Worm (Caenorhabditis elegans): ENCODE results near the gene K06H7.7.
A peak's percentile ranks its signal among the peaks of the same experiment; 100 is the strongest.

Gene K06H7.7

DNA sequence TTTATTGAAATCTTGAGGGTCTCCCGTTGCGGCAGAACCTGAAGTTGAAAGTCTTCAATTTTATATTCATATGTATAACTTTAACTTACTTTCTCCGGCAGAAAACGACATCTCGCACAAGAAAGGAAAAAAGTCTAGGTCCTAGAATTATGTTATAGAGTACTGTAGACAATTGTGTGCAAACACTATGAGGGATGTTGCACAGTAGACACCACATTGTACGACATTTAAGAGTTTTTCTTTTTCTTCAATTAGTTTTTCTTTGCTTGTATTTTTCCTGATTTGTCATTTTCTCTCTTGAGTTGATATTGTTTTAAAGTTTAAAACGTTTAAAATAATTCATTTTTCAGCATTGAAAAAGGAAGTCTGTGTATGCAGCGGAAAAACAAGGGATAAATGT lies at the start of gene K06H7.7, which contains the start of gene grp-1:
Gene K06H7.7 (minus strand): TSS at position 121 of the 400 bp plus-strand sequence.
Gene grp-1 (plus strand): TSS at position 351 of the 400 bp plus-strand sequence.
- TF ChIP-seq W03F9.2 (tag; optimal IDR thresholded peaks at IDR 0.05) = peak; percentile 77
- TF ChIP-seq him-1 (tag; optimal IDR thresholded peaks at IDR 0.05) = no peak

DNA sequence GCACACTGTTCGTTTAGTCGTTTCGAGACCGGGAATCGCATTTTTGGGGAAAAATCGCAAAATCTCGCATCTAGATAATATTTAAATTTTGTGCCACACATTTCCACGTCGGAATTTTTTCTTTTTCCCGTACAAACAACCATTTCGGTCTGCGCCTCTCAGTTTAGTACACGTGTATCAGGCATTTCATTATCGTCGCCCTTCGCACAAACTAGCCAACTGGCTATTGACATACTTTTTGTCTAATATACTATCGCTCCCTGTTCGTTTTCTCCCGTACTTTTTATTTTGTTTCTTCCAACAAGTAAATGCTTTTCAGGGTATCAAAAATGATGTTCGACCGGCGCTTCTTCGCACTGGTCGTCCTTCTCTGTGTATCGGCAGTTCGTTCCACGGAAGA lies 48.1 kb upstream of the K06H7.7 start, which contains the start of gene C14B9.2:
Gene C14B9.2 (plus strand): TSS at position 320 of the 400 bp plus-strand sequence.
- TF ChIP-seq dao-5 (tag; optimal IDR thresholded peaks at IDR 0.05) (no peak), him-1 (tag; optimal IDR thresholded peaks at IDR 0.05) (no peak), W03F9.2 (tag; optimal IDR thresholded peaks at IDR 0.05) (no peak)

DNA sequence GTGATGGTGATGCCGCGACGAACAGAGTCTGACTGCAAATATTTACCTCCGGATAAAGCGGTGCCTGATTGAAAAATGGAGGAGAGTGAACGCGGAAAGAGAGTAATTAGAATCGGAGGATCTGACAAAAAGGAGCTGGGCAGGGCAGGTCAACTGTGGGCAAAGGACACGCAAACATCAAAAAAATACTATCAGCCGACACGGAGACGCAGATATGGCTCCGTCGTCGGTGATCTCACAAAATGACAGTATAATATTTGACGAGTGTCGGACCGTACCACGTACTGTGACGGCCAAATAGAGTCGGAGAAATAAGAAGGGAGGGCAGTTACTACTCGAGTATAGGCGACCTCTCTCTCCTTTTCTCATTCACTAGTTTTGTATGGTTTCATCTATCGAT lies 47.2 kb upstream of the K06H7.7 start:
- no peak for TF ChIP-seq W03F9.2 (tag; optimal IDR thresholded peaks at IDR 0.05)
- TF ChIP-seq dao-5 (tag; optimal IDR thresholded peaks at IDR 0.05) = no peak

DNA sequence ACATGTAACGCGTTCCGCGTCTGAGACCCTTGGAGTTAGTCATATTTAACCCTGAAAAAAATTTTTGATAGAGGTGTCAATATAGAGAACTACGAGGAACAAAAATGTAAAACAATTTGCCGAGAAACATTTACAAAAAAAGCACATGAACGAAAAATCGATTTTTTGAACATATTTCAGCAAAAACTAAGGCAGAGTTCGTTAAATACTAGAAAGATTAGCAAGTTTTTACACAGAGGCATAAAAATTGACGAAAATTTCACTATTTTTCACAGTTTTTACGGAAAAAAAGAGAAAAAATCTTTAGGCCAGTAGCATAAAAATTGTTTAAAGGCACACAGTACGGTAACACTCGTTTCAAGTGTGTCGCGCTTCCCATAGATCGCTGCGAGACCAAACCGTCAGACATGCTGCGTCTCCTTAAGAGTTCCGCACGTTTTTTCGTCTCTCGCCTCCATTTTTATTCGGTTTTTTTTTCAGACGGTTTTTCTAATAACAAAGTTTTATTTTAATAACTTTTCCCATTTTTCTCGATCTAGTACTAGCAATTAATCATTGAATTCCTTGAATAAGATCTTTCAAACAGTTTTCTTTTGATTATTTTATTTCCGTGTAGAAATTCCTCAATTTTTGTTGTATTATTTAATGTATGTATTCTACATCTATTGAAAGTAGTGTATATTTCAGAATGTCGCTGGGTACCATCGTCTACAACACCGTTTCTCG lies 45.1 kb upstream of the K06H7.7 start, which contains the start of the genes rpl-21 and C14B9.10:
Gene rpl-21 (minus strand): TSS at position 51 of the 726 bp plus-strand sequence.
Gene C14B9.10 (plus strand): TSS at position 676 of the 726 bp plus-strand sequence.
- TF ChIP-seq him-1 (tag; optimal IDR thresholded peaks at IDR 0.05) (peak; percentile 47), dao-5 (tag; optimal IDR thresholded peaks at IDR 0.05) (no peak), W03F9.2 (tag; optimal IDR thresholded peaks at IDR 0.05) (peak; percentile 89)

DNA sequence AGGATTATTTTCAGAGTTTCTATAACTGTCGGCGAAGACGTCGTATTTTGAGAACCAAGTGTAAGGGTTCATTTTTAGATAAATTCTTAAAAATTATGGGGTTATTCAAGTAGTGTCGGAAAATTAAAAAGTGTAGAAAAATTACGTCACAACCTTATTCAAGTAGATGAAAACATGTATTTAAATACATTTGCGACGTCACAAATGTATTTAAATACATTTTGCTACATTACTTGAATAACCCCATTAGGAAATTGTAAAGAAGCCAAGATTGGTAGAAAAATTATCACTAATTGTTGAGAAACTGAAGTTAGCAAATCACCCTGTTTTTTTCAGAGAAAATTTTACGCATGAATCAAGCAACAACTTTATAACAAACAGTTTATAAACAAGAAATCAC lies 43.9 kb upstream of the K06H7.7 start:
- TF ChIP-seq him-1 (tag; optimal IDR thresholded peaks at IDR 0.05) = no peak
- TF ChIP-seq W03F9.2 (tag; optimal IDR thresholded peaks at IDR 0.05) = no peak
- no peak for TF ChIP-seq dao-5 (tag; optimal IDR thresholded peaks at IDR 0.05)

DNA sequence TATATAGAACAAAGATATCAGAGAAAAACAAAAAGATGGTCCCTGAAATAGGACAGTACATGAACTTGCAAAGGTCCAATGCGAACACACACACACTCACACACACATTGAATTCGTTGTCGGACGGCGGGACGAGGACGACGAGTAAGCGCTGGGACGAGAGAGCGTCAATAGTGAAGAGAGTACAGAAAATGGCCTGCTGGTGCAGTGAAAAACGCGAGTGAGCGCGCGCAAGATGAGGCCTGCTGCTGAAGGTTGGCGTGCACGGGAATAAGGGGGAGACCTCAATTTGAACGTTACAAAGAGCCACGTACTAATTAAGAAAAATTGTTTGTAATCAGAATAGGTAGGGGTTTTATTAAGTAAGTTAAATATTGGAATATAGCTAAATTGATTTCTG lies 41.7 kb upstream of the K06H7.7 start:
- TF ChIP-seq him-1 (tag; optimal IDR thresholded peaks at IDR 0.05) (no peak), dao-5 (tag; optimal IDR thresholded peaks at IDR 0.05) (no peak), W03F9.2 (tag; optimal IDR thresholded peaks at IDR 0.05) (no peak)

DNA sequence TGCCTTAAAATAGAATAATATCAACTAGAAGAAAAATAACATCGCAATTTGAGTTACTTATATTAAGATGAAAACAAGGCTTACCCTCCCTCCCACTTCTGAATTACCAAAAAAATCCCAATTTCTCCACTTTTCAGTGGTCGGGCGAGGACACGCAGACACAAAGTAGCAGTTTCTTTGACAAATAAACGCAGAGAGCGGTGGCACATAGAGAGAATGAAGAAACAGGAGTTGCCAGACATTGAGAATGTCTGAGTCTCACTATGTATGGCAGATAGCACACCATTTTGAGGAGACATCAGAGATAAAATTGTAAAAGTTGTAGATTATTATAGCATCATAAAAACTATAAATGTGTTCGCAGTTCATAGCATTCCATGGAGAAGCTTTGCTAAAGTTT lies 40.0 kb upstream of the K06H7.7 start:
- TF ChIP-seq dao-5 (tag; optimal IDR thresholded peaks at IDR 0.05) = no peak
- no peak for TF ChIP-seq him-1 (tag; optimal IDR thresholded peaks at IDR 0.05)
- TF ChIP-seq W03F9.2 (tag; optimal IDR thresholded peaks at IDR 0.05) = peak; percentile 40

DNA sequence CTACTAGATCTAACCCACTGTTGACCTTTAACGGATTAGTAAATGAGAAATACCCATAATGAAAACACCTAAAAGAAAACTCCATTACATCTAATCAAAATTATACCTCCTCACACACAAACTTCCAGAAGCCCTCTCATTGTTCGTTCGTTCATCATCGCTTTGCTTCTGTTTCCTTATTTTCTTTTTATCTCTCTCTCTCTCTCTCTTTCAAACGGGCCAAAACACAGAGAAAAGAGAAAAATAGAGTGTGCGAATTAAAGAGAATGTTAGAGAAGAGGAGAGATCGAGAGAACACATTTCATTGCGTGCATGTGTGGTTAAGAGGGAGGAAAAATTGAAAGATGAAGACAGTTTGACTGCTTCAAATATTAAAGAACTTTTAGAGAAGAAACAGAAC lies 39.0 kb upstream of the K06H7.7 start:
- TF ChIP-seq him-1 (tag; optimal IDR thresholded peaks at IDR 0.05) (no peak), W03F9.2 (tag; optimal IDR thresholded peaks at IDR 0.05) (peak; percentile 14)

DNA sequence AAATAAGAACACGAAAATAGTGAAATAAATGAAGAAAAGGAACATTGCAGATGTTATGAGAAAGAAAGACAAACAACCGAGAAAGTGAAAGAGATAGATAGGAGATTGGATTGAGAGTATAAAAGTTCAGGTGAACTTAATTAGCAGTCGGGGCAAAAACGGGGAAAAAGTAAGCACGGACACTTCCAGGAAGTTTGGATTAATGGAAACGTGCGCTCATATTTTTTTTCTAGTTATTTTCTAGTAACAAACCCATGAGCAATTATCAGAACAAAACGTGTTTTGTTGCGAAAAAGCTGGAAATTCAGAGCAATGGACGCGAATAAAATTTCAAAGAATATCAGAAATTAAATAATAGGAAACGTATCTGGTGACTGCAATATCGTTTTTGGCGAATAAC lies 36.6 kb upstream of the K06H7.7 start:
- TF ChIP-seq dao-5 (tag; optimal IDR thresholded peaks at IDR 0.05) (no peak), W03F9.2 (tag; optimal IDR thresholded peaks at IDR 0.05) (no peak), him-1 (tag; optimal IDR thresholded peaks at IDR 0.05) (no peak)

DNA sequence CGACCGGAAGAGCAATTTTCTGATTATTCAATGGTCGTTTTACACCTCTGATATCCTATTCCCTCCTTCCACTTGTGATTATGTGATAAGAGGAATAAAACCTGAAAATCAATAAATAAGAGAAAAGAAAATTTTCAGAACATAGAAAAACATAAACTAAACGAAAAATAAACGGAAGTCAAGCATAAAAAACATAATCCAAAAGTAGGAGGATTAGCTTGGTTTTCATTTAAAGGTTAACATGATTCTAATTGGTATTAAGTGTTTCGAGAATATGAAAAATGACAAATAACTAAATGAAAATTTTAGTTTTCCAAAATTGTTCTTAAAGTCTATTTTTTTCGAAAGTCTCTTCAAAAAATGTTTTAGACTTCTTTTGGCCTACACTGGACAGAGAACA lies 35.9 kb upstream of the K06H7.7 start, which contains the start of gene gei-8:
Gene gei-8 (minus strand): TSS at position 101 of the 400 bp plus-strand sequence.
- TF ChIP-seq him-1 (tag; optimal IDR thresholded peaks at IDR 0.05) = no peak
- no peak for TF ChIP-seq dao-5 (tag; optimal IDR thresholded peaks at IDR 0.05)
- no peak for TF ChIP-seq W03F9.2 (tag; optimal IDR thresholded peaks at IDR 0.05)

DNA sequence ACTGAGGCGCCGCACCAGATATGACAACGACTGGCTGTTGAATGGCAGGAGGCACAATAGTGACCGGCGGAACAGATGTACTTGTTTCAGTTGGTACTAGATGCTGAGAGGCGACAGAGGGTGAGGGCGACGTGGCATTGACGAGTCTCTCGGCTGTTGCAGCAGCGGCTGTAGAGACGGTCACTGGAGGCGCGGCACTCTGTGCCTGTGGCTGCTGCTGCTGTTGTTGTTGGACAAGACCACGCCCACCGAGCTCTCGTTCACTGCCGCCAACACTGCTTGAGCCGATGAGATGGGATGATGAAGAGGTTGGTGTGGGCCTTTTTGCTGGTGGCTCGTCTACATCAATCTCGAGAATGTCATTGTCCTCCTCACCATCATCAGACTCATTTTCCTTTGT lies 31.9 kb upstream of the K06H7.7 start:
- TF ChIP-seq him-1 (tag; optimal IDR thresholded peaks at IDR 0.05) (no peak), dao-5 (tag; optimal IDR thresholded peaks at IDR 0.05) (no peak), W03F9.2 (tag; optimal IDR thresholded peaks at IDR 0.05) (no peak)

DNA sequence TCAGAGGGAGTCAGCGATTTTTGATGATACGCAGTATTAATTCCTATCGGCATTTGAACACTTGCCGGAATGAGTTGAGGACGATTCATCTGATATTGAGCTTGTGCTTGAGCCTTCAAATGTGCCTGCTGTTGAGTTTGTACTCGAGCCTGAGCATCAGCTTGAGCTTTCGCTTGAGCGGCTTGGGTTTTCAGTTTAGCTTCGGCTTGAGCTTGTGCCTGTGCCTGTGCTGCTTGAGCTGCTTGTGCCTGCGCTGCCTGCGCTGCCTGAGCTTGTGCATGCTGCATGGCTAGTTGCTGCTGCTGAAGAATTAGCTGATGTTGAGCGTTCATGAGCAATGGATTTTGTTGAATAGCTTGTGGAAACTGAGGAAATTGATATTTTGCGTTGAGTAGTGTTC lies 30.6 kb upstream of the K06H7.7 start:
- TF ChIP-seq dao-5 (tag; optimal IDR thresholded peaks at IDR 0.05) (no peak), W03F9.2 (tag; optimal IDR thresholded peaks at IDR 0.05) (no peak)

DNA sequence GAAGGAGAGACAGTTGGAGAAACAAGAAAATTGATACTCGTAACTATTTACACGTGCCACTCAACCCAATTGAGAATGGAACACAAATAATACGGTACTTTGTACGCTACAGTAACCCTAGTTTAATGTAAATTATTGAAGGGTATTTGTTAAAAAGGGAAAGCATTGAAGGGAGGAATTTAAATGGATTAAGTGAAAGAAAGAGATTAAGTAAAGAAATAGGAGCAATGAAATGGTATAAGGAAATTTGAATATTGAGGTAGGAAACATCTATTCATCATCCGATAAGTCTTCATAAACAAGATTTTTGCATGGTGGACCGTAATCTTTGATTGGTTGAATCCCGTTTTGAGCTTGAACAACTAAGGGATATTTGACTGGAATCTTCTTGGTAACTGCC lies 26.1 kb upstream of the K06H7.7 start:
- no peak for TF ChIP-seq him-1 (tag; optimal IDR thresholded peaks at IDR 0.05)

DNA sequence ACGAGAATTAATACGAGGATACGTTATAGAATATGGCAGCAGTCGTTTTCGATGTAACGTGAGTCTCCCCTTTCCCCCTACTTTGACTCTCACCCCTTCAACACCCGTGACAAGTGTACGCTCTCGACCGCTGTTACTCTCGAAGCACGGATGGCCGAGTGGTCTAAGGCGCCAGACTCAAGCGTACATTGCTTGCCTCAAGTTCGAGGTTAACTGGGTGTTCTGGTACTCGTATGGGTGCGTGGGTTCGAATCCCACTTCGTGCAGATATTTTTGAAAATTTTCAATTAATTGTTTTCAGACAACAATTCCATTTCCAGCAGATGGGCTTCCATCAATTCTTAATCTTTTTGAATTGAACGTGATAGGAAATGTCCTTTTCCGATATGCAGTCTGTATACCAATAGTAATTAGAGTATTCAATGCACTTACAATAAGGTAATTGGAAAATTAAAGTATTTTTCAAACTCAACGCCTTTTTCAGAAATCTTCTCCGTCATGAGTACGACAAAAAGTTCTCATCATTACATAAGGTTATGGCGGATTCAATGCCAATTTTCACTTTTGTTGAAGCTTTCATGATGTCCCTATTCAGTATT lies 24.3 kb upstream of the K06H7.7 start:
- no peak for TF ChIP-seq W03F9.2 (tag; optimal IDR thresholded peaks at IDR 0.05)
- peak; percentile 73 for TF ChIP-seq him-1 (tag; optimal IDR thresholded peaks at IDR 0.05)
- TF ChIP-seq dao-5 (tag; optimal IDR thresholded peaks at IDR 0.05) = peak; percentile 83

DNA sequence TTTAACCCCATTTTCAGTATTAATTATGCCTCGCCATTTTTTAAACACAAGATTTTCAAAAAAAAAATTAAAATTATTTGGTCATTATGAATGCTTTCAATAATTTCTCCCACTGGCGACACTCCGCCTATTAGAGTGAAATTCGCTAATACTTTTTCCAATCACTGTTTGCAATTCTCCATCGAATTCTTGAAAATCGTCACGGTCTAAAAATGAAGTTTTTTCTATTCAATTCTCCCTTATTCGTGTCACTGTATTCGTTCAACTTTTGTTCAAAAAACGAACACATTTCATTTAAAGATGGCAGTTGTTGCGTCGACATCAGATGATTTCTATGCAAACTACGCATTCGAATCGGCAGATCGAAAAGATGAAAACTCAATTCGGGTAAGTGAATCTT lies 23.2 kb upstream of the K06H7.7 start, which contains the start of gene C14B9.3:
Gene C14B9.3 (plus strand): TSS at position 301 of the 400 bp plus-strand sequence.
- TF ChIP-seq him-1 (tag; optimal IDR thresholded peaks at IDR 0.05) (no peak), dao-5 (tag; optimal IDR thresholded peaks at IDR 0.05) (no peak), W03F9.2 (tag; optimal IDR thresholded peaks at IDR 0.05) (no peak)

All from whole organism, L4/young adult.